Fruit fly (Drosophila melanogaster) whole organism, prepupa: ENCODE results near the gene CG3165.

Experiments used
- CG10669 ChIP-seq: fragments of 200-800 bp; sonication (Bioruptor generic); optimal IDR thresholded peaks from 3 replicates; lab custom pipeline; 2018; ENCODE audit warnings: missing biosample characterization, mild to moderate bottlenecking, missing genetic modification characterization, moderate library complexity
- CG11762 ChIP-seq: fragments of 200-800 bp; sonication (Bioruptor generic); optimal IDR thresholded peaks from 3 replicates; lab custom pipeline; 2016; ENCODE audit warnings: missing biosample characterization, missing genetic modification characterization; ENCODE audit not compliant: insufficient read depth
- CG11902 ChIP-seq: fragments of 200-800 bp; sonication (Bioruptor generic); optimal IDR thresholded peaks from 3 replicates; lab custom pipeline; 2016; ENCODE audit warnings: missing biosample characterization, missing genetic modification characterization
- CG15336 ChIP-seq: fragments of 200-800 bp; sonication (Bioruptor generic); IDR thresholded peaks from 2 replicates; pipeline ENCODE4 v1.3.6; 2022; ENCODE audit warnings: missing biosample characterization, missing genetic modification characterization
- CG1621 ChIP-seq: fragments of 200-800 bp; sonication (Bioruptor generic); optimal IDR thresholded peaks from 3 replicates; lab custom pipeline; 2018; ENCODE audit warnings: missing biosample characterization, mild to moderate bottlenecking, missing genetic modification characterization
- CG16779 ChIP-seq: fragments of 200-800 bp; sonication (Bioruptor generic); optimal IDR thresholded peaks from 3 replicates; lab custom pipeline; 2017; ENCODE audit warnings: missing biosample characterization, mild to moderate bottlenecking, missing genetic modification characterization
- CG3032 ChIP-seq: fragments of 200-800 bp; optimal IDR thresholded peaks from 2 replicates; lab custom pipeline; 2019; ENCODE audit warnings: missing biosample characterization, mild to moderate bottlenecking, missing genetic modification characterization, moderate library complexity
- CG31627 ChIP-seq: fragments of 200-800 bp; sonication (Bioruptor generic); optimal IDR thresholded peaks from 3 replicates; lab custom pipeline; 2016; ENCODE audit warnings: missing biosample characterization, missing genetic modification characterization
- CG34406 ChIP-seq: fragments of 200-800 bp; sonication (Bioruptor generic); optimal IDR thresholded peaks from 3 replicates; lab custom pipeline; 2016; ENCODE audit warnings: missing biosample characterization, missing genetic modification characterization
- CG4318 ChIP-seq: fragments of 200-800 bp; sonication (Bioruptor generic); optimal IDR thresholded peaks from 3 replicates; lab custom pipeline; 2017; ENCODE audit warnings: missing biosample characterization, mild to moderate bottlenecking, missing genetic modification characterization
- CG6163 ChIP-seq: fragments of 200-800 bp; sonication (Bioruptor generic); IDR thresholded peaks from 3 replicates; pipeline ENCODE4 v1.3.6; 2022; ENCODE audit warnings: missing biosample characterization, missing genetic modification characterization
- CG6276 ChIP-seq: fragments of 200-800 bp; sonication (Bioruptor generic); optimal IDR thresholded peaks from 2 replicates; lab custom pipeline; 2017; ENCODE audit warnings: missing biosample characterization, mild to moderate bottlenecking, missing genetic modification characterization
- CG6792 ChIP-seq: fragments of 200-800 bp; sonication (Bioruptor generic); optimal IDR thresholded peaks from 3 replicates; lab custom pipeline; 2016; ENCODE audit warnings: missing biosample characterization, missing genetic modification characterization
- CG6808 ChIP-seq: fragments of 200-800 bp; sonication (Bioruptor generic); optimal IDR thresholded peaks from 3 replicates; lab custom pipeline; 2017; ENCODE audit warnings: missing biosample characterization, missing genetic modification characterization, mild to moderate bottlenecking, moderate library complexity, missing genetic modification reagents
- CG6854 ChIP-seq: fragments of 200-800 bp; sonication (Bioruptor generic); optimal IDR thresholded peaks from 2 replicates; lab custom pipeline; 2017; ENCODE audit warnings: missing biosample characterization, mild to moderate bottlenecking, missing genetic modification characterization
- CG7368 ChIP-seq: fragments of 200-800 bp; sonication (Bioruptor generic); optimal IDR thresholded peaks from 3 replicates; lab custom pipeline; 2016; ENCODE audit warnings: missing biosample characterization, missing genetic modification characterization
- CG8119 ChIP-seq: fragments of 200-800 bp; sonication (Bioruptor generic); IDR thresholded peaks from 3 replicates; pipeline ENCODE4 v1.3.6; 2022; ENCODE audit warnings: missing biosample characterization, missing genetic modification characterization
- CG8632 ChIP-seq: fragments of 200-800 bp; sonication (Bioruptor generic); optimal IDR thresholded peaks from 3 replicates; lab custom pipeline; 2016; ENCODE audit warnings: missing biosample characterization, missing genetic modification characterization
- CG9139 ChIP-seq: fragments of 200-800 bp; sonication (Bioruptor generic); optimal IDR thresholded peaks from 3 replicates; lab custom pipeline; 2017; ENCODE audit warnings: missing biosample characterization, mild to moderate bottlenecking, missing genetic modification characterization
- Eip75B ChIP-seq: fragments of 200-800 bp; sonication (Bioruptor generic); optimal IDR thresholded peaks from 3 replicates; lab custom pipeline; 2016; ENCODE audit warnings: missing biosample characterization, missing genetic modification characterization
- Eip78C ChIP-seq: fragments of 200-800 bp; sonication (Bioruptor generic); peaks from one replicate; lab custom pipeline; 2016; ENCODE audit warnings: missing biosample characterization, missing genetic modification characterization
- Eip93F ChIP-seq: fragments of 200-800 bp; sonication (Bioruptor generic); optimal IDR thresholded peaks from 2 replicates; lab custom pipeline; 2016; ENCODE audit warnings: missing biosample characterization, mild to moderate bottlenecking, missing genetic modification characterization
- Ets96B ChIP-seq: fragments of 200-800 bp; optimal IDR thresholded peaks from 2 replicates; lab custom pipeline; 2019; ENCODE audit warnings: missing biosample characterization, mild to moderate bottlenecking, missing genetic modification characterization, moderate library complexity
- Hr38 ChIP-seq: sonication (Bioruptor generic); optimal IDR thresholded peaks from 2 replicates; lab custom pipeline; 2016; ENCODE audit warnings: missing biosample characterization, missing genetic modification characterization
- Hr39 ChIP-seq: fragments of 200-800 bp; sonication (Bioruptor generic); optimal IDR thresholded peaks from 2 replicates; lab custom pipeline; 2016; ENCODE audit warnings: missing biosample characterization, missing genetic modification characterization
- Hr4 ChIP-seq: fragments of 200-800 bp; sonication (Bioruptor generic); optimal IDR thresholded peaks from 3 replicates; lab custom pipeline; 2016; ENCODE audit warnings: missing biosample characterization, missing genetic modification characterization
- Lpt ChIP-seq: fragments of 200-800 bp; sonication (Bioruptor generic); optimal IDR thresholded peaks from 3 replicates; lab custom pipeline; 2016; ENCODE audit warnings: missing biosample characterization, missing genetic modification characterization
- Met ChIP-seq: fragments of 200-800 bp; sonication (Bioruptor generic); optimal IDR thresholded peaks from 3 replicates; lab custom pipeline; 2016; ENCODE audit warnings: missing biosample characterization, missing genetic modification characterization
- OdsH ChIP-seq: fragments of 200-800 bp; sonication (Bioruptor generic); optimal IDR thresholded peaks from 3 replicates; lab custom pipeline; 2016; ENCODE audit warnings: missing biosample characterization, missing genetic modification characterization
- Smox ChIP-seq: fragments of 200-800 bp; sonication (Bioruptor generic); optimal IDR thresholded peaks from 3 replicates; lab custom pipeline; 2016; ENCODE audit warnings: missing biosample characterization, missing genetic modification characterization
- Sox102F ChIP-seq: fragments of 200-800 bp; sonication (Bioruptor generic); optimal IDR thresholded peaks from 2 replicates; lab custom pipeline; 2016; ENCODE audit warnings: missing biosample characterization, mild to moderate bottlenecking, missing genetic modification characterization
- Sox14 ChIP-seq: fragments of 200-800 bp; sonication (Bioruptor generic); optimal IDR thresholded peaks from 3 replicates; lab custom pipeline; 2016; ENCODE audit warnings: missing biosample characterization, missing genetic modification characterization
- Sox15 ChIP-seq: fragments of 200-800 bp; sonication (Bioruptor generic); optimal IDR thresholded peaks from 3 replicates; lab custom pipeline; 2016; ENCODE audit warnings: missing biosample characterization, missing genetic modification characterization
- acj6 ChIP-seq: fragments of 200-800 bp; sonication (Bioruptor generic); optimal IDR thresholded peaks from 3 replicates; lab custom pipeline; 2016; ENCODE audit warnings: missing biosample characterization, missing genetic modification characterization
- cyc ChIP-seq: fragments of 200-800 bp; sonication (Bioruptor generic); optimal IDR thresholded peaks from 3 replicates; lab custom pipeline; 2016; ENCODE audit warnings: missing biosample characterization, missing genetic modification characterization
- dac ChIP-seq: fragments of 200-800 bp; sonication (Bioruptor generic); optimal IDR thresholded peaks from 2 replicates; lab custom pipeline; 2017; ENCODE audit warnings: missing biosample characterization, mild to moderate bottlenecking, missing genetic modification characterization
- dsx ChIP-seq: fragments of 200-800 bp; optimal IDR thresholded peaks from 3 replicates; lab custom pipeline; 2019; ENCODE audit warnings: missing biosample characterization, mild to moderate bottlenecking, missing genetic modification characterization, moderate library complexity; ENCODE audit not compliant: poor library complexity, severe bottlenecking
- esn ChIP-seq: fragments of 200-800 bp; sonication (Bioruptor generic); optimal IDR thresholded peaks from 2 replicates; lab custom pipeline; 2016; ENCODE audit warnings: missing biosample characterization, mild to moderate bottlenecking, missing genetic modification characterization, moderate library complexity
- fd59A ChIP-seq: fragments of 200-800 bp; sonication (Bioruptor generic); optimal IDR thresholded peaks from 2 replicates; lab custom pipeline; 2017; ENCODE audit warnings: missing biosample characterization, mild to moderate bottlenecking, missing genetic modification characterization, missing genetic modification reagents
- fd85E ChIP-seq: fragments of 200-800 bp; sonication (Bioruptor generic); optimal IDR thresholded peaks from 3 replicates; lab custom pipeline; 2016; ENCODE audit warnings: missing biosample characterization, missing genetic modification characterization
- fkh ChIP-seq: fragments of 200-800 bp; sonication (Bioruptor generic); optimal IDR thresholded peaks from 3 replicates; lab custom pipeline; 2017; ENCODE audit warnings: missing biosample characterization, mild to moderate bottlenecking, missing genetic modification characterization, moderate library complexity
- lz ChIP-seq: fragments of 200-800 bp; sonication (Bioruptor generic); optimal IDR thresholded peaks from 3 replicates; lab custom pipeline; 2016; ENCODE audit warnings: missing biosample characterization, missing genetic modification characterization
- net ChIP-seq: fragments of 200-800 bp; sonication (Bioruptor generic); optimal IDR thresholded peaks from 3 replicates; lab custom pipeline; 2016; ENCODE audit warnings: missing biosample characterization, missing genetic modification characterization
- pdm3 ChIP-seq: fragments of 200-800 bp; sonication (Bioruptor generic); optimal IDR thresholded peaks from 3 replicates; lab custom pipeline; 2016; ENCODE audit warnings: missing biosample characterization, missing genetic modification characterization
- salr ChIP-seq, 2 experiments: fragments of 200-800 bp; sonication (Bioruptor generic); optimal IDR thresholded peaks; 3 replicates each; lab custom pipeline; 2016 to 2018; ENCODE audit warnings: missing biosample characterization in 2 of 2, missing genetic modification characterization in 2 of 2, mild to moderate bottlenecking in 1 of 2
- spab ChIP-seq: fragments of 200-800 bp; sonication (Bioruptor generic); optimal IDR thresholded peaks from 2 replicates; lab custom pipeline; 2017; ENCODE audit warnings: missing biosample characterization, mild to moderate bottlenecking, missing genetic modification characterization, missing genetic modification reagents
- ss ChIP-seq, 2 experiments: fragments of 200-800 bp; sonication (Bioruptor generic); optimal IDR thresholded peaks; 2 replicates in 1 of 2; 3 replicates in 1 of 2; lab custom pipeline; 2017 to 2018; ENCODE audit warnings: mild to moderate bottlenecking in 2 of 2, missing biosample characterization in 2 of 2, missing genetic modification characterization in 2 of 2, moderate library complexity in 1 of 2
- svp ChIP-seq: fragments of 200-800 bp; sonication (Bioruptor generic); peaks from one replicate; lab custom pipeline; 2016; ENCODE audit warnings: missing biosample characterization, missing genetic modification characterization
- topi ChIP-seq: fragments of 200-800 bp; sonication (Bioruptor generic); optimal IDR thresholded peaks from 3 replicates; lab custom pipeline; 2016; ENCODE audit warnings: missing biosample characterization, missing genetic modification characterization
- vri ChIP-seq: fragments of 200-800 bp; sonication (Bioruptor generic); optimal IDR thresholded peaks from 3 replicates; lab custom pipeline; 2016; ENCODE audit warnings: missing biosample characterization, mild to moderate bottlenecking, missing genetic modification characterization

The CG3165 gene

DNA sequence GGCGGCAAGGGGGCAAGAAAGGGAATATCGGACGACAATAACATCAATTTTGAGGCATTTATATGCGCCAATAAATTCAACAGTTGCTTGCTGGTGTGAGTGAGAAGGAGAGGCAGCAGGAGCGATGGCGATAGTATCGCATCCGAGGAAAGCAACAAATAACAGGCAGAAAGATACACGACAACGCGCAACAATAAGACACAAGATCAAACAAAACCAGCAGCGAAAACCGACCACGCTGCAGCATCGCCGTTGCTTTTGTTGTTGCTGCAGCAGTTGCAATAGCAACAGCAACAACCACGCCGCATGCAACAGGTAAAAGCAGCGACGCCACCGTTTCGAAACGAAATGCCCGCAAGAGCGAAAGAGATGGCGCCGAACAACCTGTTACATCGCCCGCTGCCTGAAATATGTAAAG lies 23.6 kb downstream of the CG3165 start:
- TF ChIP-seq Smox (GFP tag; lab: Kevin White, UChicago) (no peak), CG4318 (no peak), CG7368 (GFP tag; lab: Kevin White, UChicago) (no peak), esn (GFP tag; lab: Kevin White, UChicago) (no peak), Ets96B (tag; lab: Kevin White, UChicago) (no peak)

DNA sequence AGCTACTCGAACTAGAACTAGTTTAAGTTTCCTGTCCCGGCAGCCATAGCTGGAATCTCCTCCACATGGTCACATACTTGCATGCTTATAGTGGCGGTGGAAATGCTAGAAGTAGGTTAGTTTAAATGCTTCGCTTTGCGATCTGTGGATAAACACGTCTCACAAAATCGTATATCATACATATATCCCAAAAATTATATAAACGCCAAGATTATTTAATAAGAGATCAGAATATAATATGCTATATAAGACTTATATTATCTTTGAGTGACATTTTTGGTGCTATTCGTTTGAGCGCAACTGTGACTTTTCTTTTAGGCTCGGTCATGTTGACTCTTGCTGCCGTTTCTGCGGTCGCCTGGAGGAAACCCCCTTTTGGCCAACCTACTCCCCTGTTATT lies 25.0 kb downstream of the CG3165 start:
- TF ChIP-seq CG6854 (GFP tag; lab: Kevin White, UChicago), result no peak
- TF ChIP-seq fd59A (GFP tag; lab: Kevin White, UChicago), result no peak
- no peak for TF ChIP-seq spab (GFP tag; lab: Kevin White, UChicago)
- no peak for TF ChIP-seq dsx
- TF ChIP-seq CG1621 (tag; lab: Kevin White, UChicago), result no peak
- peak; percentile 70 for TF ChIP-seq CG8119 (GFP tag; lab: Robert Waterston, UW)
- TF ChIP-seq Ets96B (tag; lab: Kevin White, UChicago), result no peak
- TF ChIP-seq net (GFP tag; lab: Kevin White, UChicago), result no peak
- TF ChIP-seq CG3032, result no peak
- TF ChIP-seq esn (GFP tag; lab: Kevin White, UChicago), result no peak
- peak; percentile 63 for TF ChIP-seq CG6276 (GFP tag; lab: Kevin White, UChicago)
- no peak for TF ChIP-seq CG6808 (GFP tag; lab: Kevin White, UChicago)
- no peak for TF ChIP-seq CG11902 (GFP tag; lab: Kevin White, UChicago)
- TF ChIP-seq CG4318, result peak; percentile 20
- no peak for TF ChIP-seq fd85E (GFP tag; lab: Kevin White, UChicago)
- peak; percentile 54 for TF ChIP-seq Lpt (GFP tag; lab: Kevin White, UChicago)
- no peak for TF ChIP-seq cyc (GFP tag; lab: Kevin White, UChicago)
- no peak for TF ChIP-seq Sox102F (GFP tag; lab: Kevin White, UChicago)
- TF ChIP-seq Sox14 (GFP tag; lab: Kevin White, UChicago), result no peak
- no peak for TF ChIP-seq CG11762
- TF ChIP-seq CG8632 (GFP tag; lab: Kevin White, UChicago), result no peak
- peak; percentile 59; the same call in 2 of the 3 replicates for TF ChIP-seq CG6163 (GFP tag; lab: Robert Waterston, UW)
- no peak for TF ChIP-seq svp (GFP tag; lab: Kevin White, UChicago)
- peak; percentile 79 for TF ChIP-seq Eip78C (GFP tag; lab: Kevin White, UChicago)
- TF ChIP-seq Hr39 (GFP tag; lab: Kevin White, UChicago), result no peak
- TF ChIP-seq Eip75B (GFP tag; lab: Kevin White, UChicago), result no peak
- no peak for TF ChIP-seq fkh (GFP tag; lab: Kevin White, UChicago)
- no peak for TF ChIP-seq vri (GFP tag; lab: Kevin White, UChicago)
- peak; percentile 69 for TF ChIP-seq CG15336 (GFP tag; lab: Robert Waterston, UW)
- peak; percentile 17 for TF ChIP-seq pdm3
- TF ChIP-seq CG6792 (GFP tag; lab: Kevin White, UChicago), result no peak
- TF ChIP-seq Hr38 (GFP tag; lab: Kevin White, UChicago), result no peak
- no peak for TF ChIP-seq Sox15 (GFP tag; lab: Kevin White, UChicago)
- no peak for TF ChIP-seq CG10669 (GFP tag; lab: Kevin White, UChicago)
- TF ChIP-seq dac (GFP tag; lab: Kevin White, UChicago), result no peak
- no peak for TF ChIP-seq CG34406 (GFP tag; lab: Kevin White, UChicago)
- no peak for TF ChIP-seq CG9139 (GFP tag; lab: Kevin White, UChicago)
- TF ChIP-seq salr (GFP tag; optimal IDR thresholded peaks at IDR 0.05; lab: Kevin White, UChicago), result peak in 1 of 2 experiments; percentile 36
- TF ChIP-seq lz, result no peak
- no peak for TF ChIP-seq ss (GFP tag; optimal IDR thresholded peaks at IDR 0.05; lab: Kevin White, UChicago)
- TF ChIP-seq acj6 (GFP tag; lab: Kevin White, UChicago), result no peak
- peak; percentile 29 for TF ChIP-seq OdsH (GFP tag; lab: Kevin White, UChicago)
- no peak for TF ChIP-seq Eip93F (GFP tag; lab: Kevin White, UChicago)
- TF ChIP-seq CG16779 (tag; lab: Kevin White, UChicago), result no peak
- no peak for TF ChIP-seq CG31627 (GFP tag; lab: Kevin White, UChicago)
- no peak for TF ChIP-seq topi (GFP tag; lab: Kevin White, UChicago)
- peak; percentile 36 for TF ChIP-seq Hr4 (GFP tag; lab: Kevin White, UChicago)
- no peak for TF ChIP-seq CG7368 (GFP tag; lab: Kevin White, UChicago)
- no peak for TF ChIP-seq Smox (GFP tag; lab: Kevin White, UChicago)
- TF ChIP-seq Met (GFP tag; lab: Kevin White, UChicago), result no peak
